Fruit fly (Drosophila melanogaster): ENCODE results near the gene CG4842.

The CG4842 gene

DNA sequence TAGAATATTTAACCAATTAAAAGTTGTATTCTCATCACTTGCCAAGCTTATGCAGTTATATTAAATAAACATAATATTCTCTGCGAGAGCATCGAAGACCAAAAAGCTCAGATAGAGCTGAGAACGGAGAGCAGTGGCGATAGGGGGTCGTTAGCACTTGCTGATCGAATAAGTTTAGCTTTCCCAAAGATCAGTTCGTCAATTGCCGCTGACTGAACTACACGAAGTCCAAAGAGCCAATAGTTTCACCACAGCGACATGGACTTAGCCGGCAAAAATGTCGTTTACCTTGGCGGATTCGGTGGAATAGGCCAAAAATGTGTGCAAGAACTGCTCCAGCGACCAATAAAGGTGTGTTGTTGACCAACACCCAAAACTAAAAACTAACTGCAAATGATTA lies at the start of gene CG4842:
Gene CG4842, plus strand, starts transcription at position 191 of the 400 bp plus-strand sequence.
- no peak for TF ChIP-seq CG17801 (GFP tag; optimal IDR thresholded peaks at IDR 0.05; ENCODE audit: partially characterized antibody)

DNA sequence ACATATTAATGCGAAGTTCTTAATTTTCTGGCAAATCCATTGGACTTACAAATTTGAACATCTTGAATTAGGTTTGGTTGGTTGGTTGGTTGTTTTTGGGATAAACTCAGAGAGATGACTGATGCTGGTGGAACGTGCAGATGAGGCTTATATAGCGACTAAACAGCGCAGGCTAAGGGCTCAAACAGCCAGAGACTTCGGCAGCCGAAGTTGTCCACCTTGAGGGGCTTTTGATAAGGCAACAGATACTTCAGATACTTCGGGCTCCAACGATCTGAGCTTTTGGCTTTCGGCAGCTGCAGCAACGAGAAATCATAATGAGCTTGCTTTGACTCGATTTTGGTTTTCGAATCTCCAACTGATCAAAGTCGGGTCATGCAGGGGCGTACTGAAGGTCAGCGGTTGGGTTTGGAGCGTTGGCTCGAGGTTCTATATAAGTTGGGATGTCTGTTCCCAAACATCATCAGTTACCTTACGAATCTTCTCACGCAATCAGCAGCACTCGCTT lies 48.7 kb upstream of the CG4842 start, which contains the start of the genes CG13041 and CG13060:
Gene CG13041, minus strand, starts transcription at position 128 of the 508 bp plus-strand sequence.
Gene CG13060, plus strand, starts transcription at position 458 of the 508 bp plus-strand sequence.
- TF ChIP-seq CG17801 (GFP tag; optimal IDR thresholded peaks at IDR 0.05; ENCODE audit: partially characterized antibody) = no peak

DNA sequence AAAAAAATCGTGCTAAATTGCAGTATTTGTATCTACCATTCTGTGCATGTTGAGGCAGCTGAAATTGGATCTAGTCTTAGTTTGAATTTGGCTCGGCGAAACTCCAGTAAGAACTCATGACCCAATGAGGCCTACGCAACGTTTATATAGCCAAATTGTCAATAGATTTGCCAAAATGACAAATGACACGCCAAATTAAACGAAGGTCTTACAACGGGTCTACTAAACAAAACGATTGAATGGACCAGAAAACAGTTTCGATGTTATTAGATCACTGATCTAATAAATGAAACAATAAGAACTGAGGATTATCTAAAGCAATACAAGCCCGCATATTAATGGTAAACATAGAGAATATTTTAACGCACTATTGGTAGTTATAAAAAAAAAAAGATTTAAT lies 47.0 kb upstream of the CG4842 start, which contains the start of gene CG42718:
Gene CG42718, minus strand, starts transcription at position 101 of the 400 bp plus-strand sequence.
- TF ChIP-seq CG17801 (GFP tag; optimal IDR thresholded peaks at IDR 0.05; ENCODE audit: partially characterized antibody) = no peak

DNA sequence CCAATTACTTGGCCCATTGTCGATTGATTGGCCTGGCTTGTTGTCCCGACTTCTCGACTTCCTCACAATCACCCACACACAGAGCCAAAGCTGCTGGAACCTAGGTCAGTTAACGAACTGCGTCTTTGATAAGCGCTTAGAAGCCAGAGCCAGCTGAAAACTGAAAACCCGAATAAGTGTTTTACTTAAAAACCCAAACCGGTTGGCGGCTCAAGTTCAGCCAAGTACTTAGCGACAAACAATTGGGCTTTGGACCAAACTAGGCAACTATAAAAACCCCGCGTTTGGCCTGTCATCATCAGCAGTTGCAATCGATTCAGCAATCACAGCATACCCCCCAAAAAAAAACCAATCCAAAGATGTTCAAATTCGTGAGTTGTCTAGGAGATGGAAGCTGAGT lies 44.8 kb upstream of the CG4842 start, which contains the start of gene CG13059:
Gene CG13059, plus strand, starts transcription at position 301 of the 400 bp plus-strand sequence.
- no peak for TF ChIP-seq CG17801 (GFP tag; optimal IDR thresholded peaks at IDR 0.05; ENCODE audit: partially characterized antibody)

DNA sequence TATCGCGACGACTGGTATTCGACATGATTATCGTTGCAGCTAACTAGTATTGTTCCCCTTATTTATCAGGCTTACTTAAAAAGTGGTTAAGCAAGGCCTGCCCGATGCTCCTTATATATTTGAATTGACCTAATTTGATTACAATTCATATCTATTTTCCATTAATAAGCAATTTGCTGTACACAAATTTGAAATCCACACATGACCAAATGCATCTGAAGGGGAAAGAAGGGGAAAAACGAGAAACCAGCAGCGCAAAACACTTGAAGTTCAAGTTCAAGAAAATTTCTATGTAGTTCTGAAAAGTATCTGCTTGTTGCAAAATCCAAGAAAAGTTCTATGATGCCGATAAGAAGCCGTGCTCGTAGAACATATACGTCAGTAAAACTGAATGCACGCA lies 41.5 kb upstream of the CG4842 start, which contains the start of the genes CG13040 and CG13039:
Gene CG13040, minus strand, starts transcription at position 101 of the 400 bp plus-strand sequence.
Gene CG13039, minus strand, starts transcription at position 106 of the 400 bp plus-strand sequence.
- no peak for TF ChIP-seq CG17801 (GFP tag; optimal IDR thresholded peaks at IDR 0.05; ENCODE audit: partially characterized antibody)

DNA sequence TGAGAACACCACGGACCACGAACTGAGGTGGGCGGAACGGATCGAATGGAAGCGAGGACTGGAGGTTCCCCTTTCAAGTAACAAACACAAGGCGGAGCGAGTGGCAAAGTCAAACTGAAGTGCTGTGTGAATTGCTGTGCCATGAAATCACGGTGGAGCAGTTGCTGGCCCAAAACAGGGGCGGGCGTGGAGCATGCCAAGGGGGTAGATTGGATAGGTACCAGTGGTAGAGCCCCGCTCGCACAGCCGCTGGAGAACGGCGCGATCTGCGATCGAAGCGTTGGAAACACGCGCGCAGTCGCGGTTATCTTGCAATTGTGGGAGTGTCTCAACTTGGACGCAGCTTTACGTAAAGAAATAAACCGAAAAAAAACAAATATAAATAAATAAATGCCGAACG lies 40.4 kb upstream of the CG4842 start, which contains the start of gene CG13038:
Gene CG13038, minus strand, starts transcription at position 118 of the 400 bp plus-strand sequence.
- TF ChIP-seq CG17801 (GFP tag; optimal IDR thresholded peaks at IDR 0.05; ENCODE audit: partially characterized antibody) = no peak

DNA sequence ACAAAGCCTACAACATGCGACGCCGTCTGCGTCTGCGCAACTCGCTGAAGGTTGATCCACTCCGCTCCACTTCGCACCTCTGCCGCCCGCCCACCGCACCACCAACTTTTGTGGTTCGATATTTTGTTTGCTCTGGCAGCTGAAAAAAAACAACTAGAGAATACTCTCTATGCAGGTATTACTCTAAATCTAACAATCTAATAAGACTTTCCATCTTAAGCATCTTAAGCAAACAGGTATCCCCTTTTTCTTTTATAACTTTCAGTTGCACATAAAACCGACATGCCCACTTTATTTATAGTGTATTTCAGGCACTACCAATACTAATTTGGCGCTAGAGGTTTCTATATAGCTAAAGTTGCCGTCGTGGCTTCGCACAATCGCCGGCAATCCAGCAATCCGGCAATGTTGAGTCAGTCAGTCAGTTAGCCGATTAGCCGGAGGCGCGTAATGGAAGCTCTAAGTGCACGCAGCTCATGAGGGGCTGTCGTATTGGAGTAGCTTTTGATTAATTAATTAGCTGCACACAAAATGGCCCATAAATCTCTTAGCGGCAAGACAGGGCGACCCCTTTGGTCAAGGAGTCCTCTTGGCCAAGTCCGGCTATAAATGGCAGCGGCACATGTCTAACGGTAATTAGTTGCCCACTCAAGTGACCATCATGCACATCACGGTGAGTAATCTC lies 39.8 kb upstream of the CG4842 start, which contains the start of gene CG13058:
Gene CG13058, plus strand, starts transcription at position 635 of the 685 bp plus-strand sequence.
- TF ChIP-seq CG17801 (GFP tag; optimal IDR thresholded peaks at IDR 0.05; ENCODE audit: partially characterized antibody) = no peak

DNA sequence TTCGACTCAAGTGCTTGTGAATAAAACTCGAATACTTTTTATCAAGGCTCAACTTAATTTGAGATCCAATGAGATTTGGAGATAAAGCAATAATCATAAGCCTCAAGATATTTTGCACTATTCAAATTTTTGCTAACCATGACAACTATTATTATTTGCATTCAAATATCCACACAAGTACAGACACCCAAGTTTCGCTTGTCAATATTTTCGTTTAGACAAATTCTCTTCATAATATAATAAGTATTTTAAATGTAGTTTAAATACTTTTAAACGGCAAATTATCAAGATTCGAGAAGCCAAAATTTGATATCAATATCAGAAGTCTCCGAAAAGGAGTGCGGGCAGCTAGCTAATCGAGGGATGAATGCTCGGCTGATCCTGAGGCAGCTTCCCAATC lies 38.7 kb upstream of the CG4842 start, which contains the start of gene CG33061:
Gene CG33061, plus strand, starts transcription at position 301 of the 400 bp plus-strand sequence.
- no peak for TF ChIP-seq CG17801 (GFP tag; optimal IDR thresholded peaks at IDR 0.05; ENCODE audit: partially characterized antibody)

DNA sequence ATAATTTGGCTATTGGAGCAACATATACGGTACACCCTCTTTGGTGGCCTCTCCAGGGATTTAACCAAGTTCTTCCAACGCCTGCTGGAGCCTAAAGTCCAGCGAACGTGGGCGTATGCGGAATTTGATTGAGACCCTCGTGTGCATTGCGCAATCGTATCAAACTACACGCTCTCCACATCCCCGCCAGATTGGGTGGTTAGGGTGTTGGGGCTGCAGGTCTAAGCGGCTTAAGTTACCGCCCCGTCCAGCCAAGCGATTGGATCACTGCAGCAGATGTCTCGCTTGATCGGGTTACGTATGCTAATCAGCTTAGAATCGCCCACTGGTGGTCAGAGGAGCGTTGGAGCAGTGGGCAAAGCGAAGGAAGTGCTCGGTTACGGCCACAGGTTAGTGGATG lies 37.4 kb upstream of the CG4842 start, which contains the start of gene CG33060:
Gene CG33060, plus strand, starts transcription at position 301 of the 400 bp plus-strand sequence.
- no peak for TF ChIP-seq CG17801 (GFP tag; optimal IDR thresholded peaks at IDR 0.05; ENCODE audit: partially characterized antibody)

DNA sequence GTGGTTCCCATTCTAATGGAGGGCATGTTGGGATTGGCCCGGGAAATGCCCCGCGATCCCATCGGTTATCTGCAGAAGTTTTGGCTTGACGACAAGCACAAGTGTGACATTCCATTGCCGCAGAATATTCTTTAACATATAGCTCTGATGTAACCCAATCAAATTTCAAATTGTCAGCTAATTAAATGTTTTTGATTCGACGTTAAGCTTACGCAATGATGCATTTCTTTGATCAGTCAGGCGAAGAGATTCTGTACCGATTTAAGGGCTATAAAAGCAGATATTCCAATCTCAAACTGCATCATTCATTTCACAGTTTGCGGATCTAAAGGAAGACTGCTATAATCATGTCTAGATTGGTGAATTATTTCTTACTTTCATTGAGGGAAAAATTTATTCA lies 36.6 kb upstream of the CG4842 start, which contains the start of gene retinin:
Gene retinin, plus strand, starts transcription at position 301 of the 400 bp plus-strand sequence.
- TF ChIP-seq CG17801 (GFP tag; optimal IDR thresholded peaks at IDR 0.05; ENCODE audit: partially characterized antibody) = no peak

DNA sequence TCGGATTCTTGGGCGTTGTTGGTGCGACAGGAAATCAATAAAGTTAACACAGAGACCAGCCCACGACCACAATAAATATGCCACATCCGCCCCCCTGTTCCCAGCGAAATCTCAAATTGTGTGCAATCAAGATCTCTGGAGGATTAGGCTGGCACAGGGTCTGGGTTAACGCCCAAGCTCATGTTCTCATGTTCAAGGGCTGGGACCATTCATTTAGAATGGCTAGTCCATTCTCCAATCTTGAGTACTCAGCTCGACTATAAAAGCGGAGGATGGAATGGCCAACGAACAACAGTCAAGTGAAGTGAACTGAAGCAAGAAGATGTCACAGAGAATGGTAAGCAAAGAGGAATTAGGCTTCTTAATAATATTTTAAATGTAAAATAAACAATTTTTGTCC lies 35.2 kb upstream of the CG4842 start, which contains the start of gene CG13056:
Gene CG13056, plus strand, starts transcription at position 301 of the 400 bp plus-strand sequence.
- no peak for TF ChIP-seq CG17801 (GFP tag; optimal IDR thresholded peaks at IDR 0.05; ENCODE audit: partially characterized antibody)

DNA sequence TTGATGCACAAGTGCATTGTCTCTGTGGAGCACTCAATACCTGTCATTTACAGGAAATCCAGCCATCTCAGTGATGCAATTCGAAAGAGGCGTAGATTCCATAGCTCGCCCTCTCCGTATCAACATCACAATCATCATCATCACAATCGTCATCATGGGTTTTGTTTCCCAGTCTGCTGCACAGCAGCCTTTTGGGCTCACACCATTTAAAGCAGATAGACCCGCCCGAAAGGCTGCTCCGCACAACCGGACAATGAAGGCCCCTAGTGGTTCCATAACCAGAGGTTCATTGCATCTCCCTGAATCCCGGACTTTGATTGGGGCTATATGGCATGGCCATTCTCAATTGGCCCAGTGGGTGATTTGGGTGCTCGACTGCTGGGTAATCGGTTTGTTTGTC lies 33.3 kb upstream of the CG4842 start:
- TF ChIP-seq CG17801 (GFP tag; optimal IDR thresholded peaks at IDR 0.05; ENCODE audit: partially characterized antibody) = no peak

DNA sequence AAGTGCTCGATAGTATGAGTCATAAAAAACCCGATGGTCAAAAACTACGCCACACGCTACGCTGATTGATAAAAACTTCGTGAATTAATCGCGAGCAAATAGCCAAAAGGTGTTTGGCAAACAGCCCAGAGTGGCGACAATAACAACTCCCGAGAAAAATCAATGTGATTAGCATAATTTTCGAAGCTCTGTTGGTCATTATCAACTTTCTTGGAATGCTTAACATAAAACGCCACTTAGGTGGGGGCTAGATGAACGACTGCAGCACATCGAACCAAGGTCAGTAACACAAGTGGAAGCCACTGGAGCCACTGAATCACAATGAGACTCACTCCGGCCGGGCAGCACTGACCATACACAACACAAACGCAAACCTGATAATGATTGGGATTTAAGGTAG lies 30.4 kb upstream of the CG4842 start:
- no peak for TF ChIP-seq CG17801 (GFP tag; optimal IDR thresholded peaks at IDR 0.05; ENCODE audit: partially characterized antibody)

DNA sequence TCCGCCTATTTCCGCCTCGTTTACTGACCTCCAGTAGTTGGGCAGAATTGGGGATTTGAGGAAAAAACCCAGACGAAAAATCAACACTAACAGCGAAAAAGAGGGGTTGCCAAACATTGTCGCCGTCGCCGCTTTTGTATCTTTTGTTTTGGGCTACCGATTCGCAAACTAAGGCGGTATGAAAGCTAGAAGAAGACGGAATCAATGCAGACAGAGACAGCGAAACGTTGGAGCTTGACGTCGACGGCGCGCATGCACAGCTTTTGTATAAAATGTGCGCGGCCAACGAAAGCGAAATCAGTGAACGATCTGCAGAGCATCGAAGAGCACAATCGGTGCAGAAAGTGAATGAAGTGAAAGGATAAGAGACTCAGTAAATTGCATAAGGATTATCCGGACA lies 29.5 kb upstream of the CG4842 start, which contains the start of gene CG4998:
Gene CG4998, plus strand, starts transcription at position 301 of the 400 bp plus-strand sequence.
- no peak for TF ChIP-seq CG17801 (GFP tag; optimal IDR thresholded peaks at IDR 0.05; ENCODE audit: partially characterized antibody)

DNA sequence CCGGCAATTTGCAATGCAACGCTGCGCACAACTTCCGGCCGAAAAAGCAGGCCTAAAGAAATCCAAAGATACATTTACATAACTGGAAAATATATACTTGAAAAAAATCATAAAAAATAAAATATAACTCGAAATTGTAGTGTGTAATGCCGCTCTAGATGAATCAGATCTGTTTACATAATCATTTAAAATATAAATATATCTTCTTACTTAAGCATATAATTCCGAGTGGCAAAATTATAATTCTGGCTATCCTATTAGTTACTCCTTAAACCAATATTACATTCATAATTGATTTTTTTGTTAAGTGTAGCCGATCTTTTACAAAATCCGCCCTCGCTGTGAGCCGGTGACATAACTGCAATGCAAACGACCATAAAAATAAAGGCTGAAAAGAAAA lies 28.7 kb upstream of the CG4842 start:
- TF ChIP-seq CG17801 (GFP tag; optimal IDR thresholded peaks at IDR 0.05; ENCODE audit: partially characterized antibody) = no peak

Data from ovary, adult (tissue).